Worm (Caenorhabditis elegans) whole organism, young adult: ENCODE results near the gene arrd-25.

ENCODE experiments used
- B0336.3 ChIP-seq: fragments of 200-800 bp; sonication (Bioruptor generic); IDR thresholded peaks from 2 replicates; pipeline ENCODE4 v1.3.6; 2022; ENCODE audit warnings: missing genetic modification characterization, missing compliant biosample characterization
- Y53G8AR.9 ChIP-seq: fragments of 200-800 bp; sonication (Bioruptor generic); conservative IDR thresholded peaks from 2 replicates; pipeline ENCODE4 v1.3.6; 2022; ENCODE audit warnings: missing genetic modification reagents, missing genetic modification characterization, missing compliant biosample characterization
- Y95B8A.8 ChIP-seq: fragments of 200-800 bp; sonication (Bioruptor generic); IDR thresholded peaks from 2 replicates; pipeline ENCODE4 v1.3.6; 2022; ENCODE audit warnings: missing genetic modification reagents, missing genetic modification characterization, missing compliant biosample characterization
- ama-1 ChIP-seq, 3 experiments: fragments of 150-350 bp in 1 of 3; sonication (generic microtip) in 2 of 3; optimal IDR thresholded peaks; 2 replicates each; lab custom pipeline; 2014 to 2018; ENCODE audit warnings: missing biosample characterization in 2 of 3, missing genetic modification characterization in 2 of 3, missing genetic modification reagents in 2 of 3
- atf-7 ChIP-seq: sonication (generic microtip); optimal IDR thresholded peaks from 2 replicates; lab custom pipeline; 2017; ENCODE audit warnings: mild to moderate bottlenecking, missing genetic modification characterization, missing compliant biosample characterization
- bed-2 ChIP-seq: fragments of 200-800 bp; sonication (Bioruptor generic); IDR thresholded peaks from 2 replicates; pipeline ENCODE4 v1.3.6; 2022; ENCODE audit warnings: missing genetic modification reagents, missing genetic modification characterization, missing compliant biosample characterization
- ekl-4 ChIP-seq: fragments of 200-800 bp; sonication (Bioruptor generic); IDR thresholded peaks from 2 replicates; pipeline ENCODE4 v1.3.6; 2022; ENCODE audit warnings: missing genetic modification reagents, missing genetic modification characterization, missing compliant biosample characterization
- hrde-1 ChIP-seq: sonication (generic microtip); optimal IDR thresholded peaks from 2 replicates; lab custom pipeline; 2016; ENCODE audit warnings: missing genetic modification characterization, mild to moderate bottlenecking, missing compliant biosample characterization, moderate library complexity, missing genotype, missing genetic modification reagents, borderline replicate concordance
- nfya-1 ChIP-seq: sonication (generic microtip); optimal IDR thresholded peaks from 2 replicates; lab custom pipeline; 2017; ENCODE audit warnings: antibody characterized with exemption, missing compliant biosample characterization, missing genetic modification characterization, borderline replicate concordance; ENCODE audit not compliant: insufficient read depth
- nfyb-1 ChIP-seq: fragments of 200-800 bp; sonication (Bioruptor generic); IDR thresholded peaks from 2 replicates; pipeline ENCODE4 v1.3.6; 2022; ENCODE audit warnings: missing genetic modification reagents, missing genetic modification characterization, missing compliant biosample characterization
- snpc-4 ChIP-seq, 5 experiments: fragments of 150-350 bp in 1 of 5; sonication (generic microtip) in 4 of 5; optimal IDR thresholded peaks; 2 replicates each; lab custom pipeline; 2014 to 2018; ENCODE audit warnings: missing genetic modification characterization in 5 of 5, missing biosample characterization in 3 of 5, antibody characterized with exemption in 2 of 5, mild to moderate bottlenecking in 2 of 5, missing compliant biosample characterization in 2 of 5, missing genotype in 2 of 5, moderate library complexity in 2 of 5, missing genetic modification reagents in 1 of 5
- unc-62 ChIP-seq: fragments of 150-350 bp; optimal IDR thresholded peaks from 2 replicates; lab custom pipeline; 2014; ENCODE audit warnings: missing biosample characterization, missing genetic modification reagents, missing genetic modification characterization
- ztf-22 ChIP-seq: fragments of 200-800 bp; sonication (Bioruptor generic); optimal IDR thresholded peaks from 2 replicates; lab custom pipeline; 2018; ENCODE audit warnings: mild to moderate bottlenecking, missing genetic modification characterization, moderate library complexity, missing compliant biosample characterization
- ztf-26 ChIP-seq: sonication (generic microtip); optimal IDR thresholded peaks from 2 replicates; lab custom pipeline; 2017; ENCODE audit warnings: missing genetic modification characterization, missing compliant biosample characterization

DNA sequence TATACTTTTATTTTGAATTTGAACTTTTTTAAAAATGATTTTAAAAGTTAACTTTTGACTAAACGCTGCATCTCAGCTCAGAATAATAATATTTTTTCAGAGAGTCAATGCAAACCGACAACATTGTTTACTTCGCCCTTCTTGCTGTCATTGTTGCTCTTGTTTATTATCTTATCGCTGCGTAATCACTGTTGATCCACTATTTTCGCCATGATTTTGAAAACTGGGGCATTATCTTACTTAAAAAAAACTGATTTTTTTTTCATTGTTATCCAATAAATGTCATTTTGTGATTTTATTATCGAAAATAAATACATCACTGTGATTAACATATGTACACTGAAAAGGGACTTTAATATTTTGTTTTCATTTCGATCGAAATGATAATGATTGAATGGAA, 30.9 kb upstream of the arrd-25 start:
- no peak for TF ChIP-seq Y53G8AR.9 (GFP tag; lab: Robert Waterston, UW)
- no peak for TF ChIP-seq ztf-26 (tag; lab: Kevin White, UChicago)
- no peak for TF ChIP-seq ztf-22 (GFP tag; lab: Kevin White, UChicago)
- no peak for TF ChIP-seq atf-7 (tag; lab: Kevin White, UChicago)
- no peak for TF ChIP-seq nfyb-1
- no peak for TF ChIP-seq B0336.3 (GFP tag; lab: Robert Waterston, UW)
- TF ChIP-seq ekl-4 (GFP tag; lab: Robert Waterston, UW) = no peak
- no peak for TF ChIP-seq bed-2 (GFP tag; lab: Robert Waterston, UW)
- no peak for TF ChIP-seq snpc-4 (GFP tag; optimal IDR thresholded peaks at IDR 0.05; lab: Kevin White, UChicago)
- TF ChIP-seq snpc-4 (tag; optimal IDR thresholded peaks at IDR 0.05; lab: Kevin White, UChicago) = no peak
- TF ChIP-seq ama-1 (optimal IDR thresholded peaks at IDR 0.05; lab: Kevin White, UChicago) = no peak
- no peak for TF ChIP-seq ama-1 (GFP tag; optimal IDR thresholded peaks at IDR 0.05; lab: Kevin White, UChicago)
- TF ChIP-seq nfya-1 (tag; lab: Kevin White, UChicago) = no peak
- TF ChIP-seq unc-62 (GFP tag; lab: Kevin White, UChicago) = no peak
- no peak for TF ChIP-seq hrde-1 (tag; lab: Kevin White, UChicago)
- no peak for TF ChIP-seq Y95B8A.8 (GFP tag; lab: Robert Waterston, UW)
